Worm (Caenorhabditis elegans) whole organism, early embryonic: Measurements from ENCODE around the gene fbxc-21.

Source experiments
- B0310.2 ChIP-seq: sonication (generic microtip); optimal IDR thresholded peaks from 2 replicates; lab custom pipeline; 2016; ENCODE audit warnings: mild to moderate bottlenecking, missing genetic modification characterization, missing compliant biosample characterization
- F13C5.2 ChIP-seq: sonication (generic microtip); optimal IDR thresholded peaks from 2 replicates; lab custom pipeline; 2017; ENCODE audit warnings: mild to moderate bottlenecking, missing genetic modification characterization, inconsistent platforms, missing compliant biosample characterization
- ama-1 ChIP-seq: fragments of 150-350 bp; optimal IDR thresholded peaks from 2 replicates; lab custom pipeline; 2014
- ets-7 ChIP-seq: sonication (generic microtip); optimal IDR thresholded peaks from 2 replicates; lab custom pipeline; 2016; ENCODE audit warnings: missing genotype, missing genetic modification characterization, missing compliant biosample characterization
- flt-1 ChIP-seq: fragments of 200-800 bp; sonication (Bioruptor generic); IDR thresholded peaks from 2 replicates; pipeline ENCODE4 v1.3.6; 2022; ENCODE audit warnings: missing genetic modification characterization, missing compliant biosample characterization
- hmbx-1 ChIP-seq: sonication (generic microtip); optimal IDR thresholded peaks from 2 replicates; lab custom pipeline; 2016; ENCODE audit warnings: mild to moderate bottlenecking, missing genetic modification characterization, missing compliant biosample characterization
- hmg-4 ChIP-seq: fragments of 200-800 bp; sonication (Bioruptor generic); optimal IDR thresholded peaks from 2 replicates; lab custom pipeline; 2018; ENCODE audit warnings: mild to moderate bottlenecking, missing genetic modification characterization, missing compliant biosample characterization
- scrt-1 ChIP-seq: fragments of 200-800 bp; sonication (Bioruptor generic); IDR thresholded peaks from 2 replicates; pipeline ENCODE4 v1.3.6; 2022; ENCODE audit warnings: missing genetic modification characterization, missing compliant biosample characterization
- sea-1 ChIP-seq: fragments of 200-800 bp; sonication (Bioruptor generic); conservative IDR thresholded peaks from 2 replicates; pipeline ENCODE4 v1.3.6; 2022; ENCODE audit warnings: missing genetic modification characterization, missing compliant biosample characterization
- tbx-11 ChIP-seq: fragments of 200-800 bp; sonication (Bioruptor generic); IDR thresholded peaks from 2 replicates; pipeline ENCODE4 v1.3.6; 2022; ENCODE audit warnings: missing genetic modification characterization, missing compliant biosample characterization
- tbx-37 ChIP-seq: fragments of 200-800 bp; sonication (Bioruptor generic); conservative IDR thresholded peaks from 2 replicates; pipeline ENCODE4 v1.3.6; 2022; ENCODE audit warnings: missing genetic modification reagents, missing genetic modification characterization, missing compliant biosample characterization
- tra-4 ChIP-seq: sonication (generic microtip); optimal IDR thresholded peaks from 2 replicates; lab custom pipeline; 2017; ENCODE audit warnings: missing genetic modification characterization, missing compliant biosample characterization

DNA sequence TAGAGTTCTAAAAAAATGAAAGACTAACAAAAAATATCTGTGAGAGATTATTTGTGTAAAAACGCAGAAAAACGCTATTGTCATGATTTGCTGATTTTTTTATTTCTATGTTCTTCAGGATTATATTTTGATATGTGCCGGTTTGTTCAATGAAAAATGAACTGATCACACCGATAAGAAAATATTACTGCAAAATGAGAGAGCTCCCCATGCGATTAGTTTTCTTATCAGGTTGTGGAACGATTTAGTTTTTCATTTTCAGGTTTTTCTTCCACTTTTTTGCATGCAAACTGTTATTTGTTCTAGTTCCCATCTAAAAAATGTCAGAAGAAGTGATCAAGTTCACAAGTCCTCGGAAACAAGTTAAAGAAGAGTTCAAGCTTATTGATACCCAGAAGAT is 35.5 kb upstream of the fbxc-21 start, which contains the start of gene btb-9:
- TF ChIP-seq hmg-4 (GFP tag; lab: Kevin White, UChicago): no peak
- no peak for TF ChIP-seq F13C5.2
- no peak for TF ChIP-seq B0310.2 (tag; lab: Kevin White, UChicago)
- TF ChIP-seq tra-4 (tag; lab: Kevin White, UChicago): no peak
- TF ChIP-seq ama-1 (lab: Kevin White, UChicago): no peak
- no peak for TF ChIP-seq scrt-1
- no peak for TF ChIP-seq hmbx-1 (tag; lab: Kevin White, UChicago)
- no peak for TF ChIP-seq tbx-11
- TF ChIP-seq ets-7 (tag; lab: Kevin White, UChicago): no peak
- TF ChIP-seq flt-1: no peak
- TF ChIP-seq tbx-37 (GFP tag; lab: Robert Waterston, UW): no peak
- TF ChIP-seq sea-1: no peak
